Worm (Caenorhabditis elegans): ENCODE data around the gene clec-28.

DNA sequence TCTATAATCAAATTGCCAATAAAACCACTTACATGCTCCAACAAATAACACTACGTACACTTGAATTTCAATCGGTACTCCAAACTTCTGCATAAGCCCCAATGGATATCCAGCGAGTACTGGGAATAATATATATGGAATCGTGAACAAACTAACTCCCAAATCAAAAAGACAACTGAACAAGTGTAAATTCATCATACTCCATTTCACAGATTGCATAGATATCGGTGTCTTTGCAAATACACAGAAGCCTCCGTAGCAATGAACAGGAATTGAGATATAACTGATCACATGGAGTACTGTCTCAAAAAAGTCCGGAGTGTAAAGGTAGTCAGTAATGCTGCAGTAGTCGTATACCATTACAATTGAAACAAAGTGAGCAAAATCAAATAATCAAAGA lies 36.1 kb upstream of the clec-28 start, which contains the start of gene srh-214:
- TF ChIP-seq ama-1 (optimal IDR thresholded peaks at IDR 0.05) (no peak), rbr-2 (tag; optimal IDR thresholded peaks at IDR 0.05) (no peak), lin-29 (GFP tag; IDR thresholded peaks at IDR 0.05) (no peak), F37D6.2 (tag; optimal IDR thresholded peaks at IDR 0.05) (no peak), nhr-48 (tag; optimal IDR thresholded peaks at IDR 0.05) (no peak), aly-2 (tag; optimal IDR thresholded peaks at IDR 0.05) (no peak), lsy-2 (tag; optimal IDR thresholded peaks at IDR 0.05) (no peak), gei-8 (GFP tag; optimal IDR thresholded peaks at IDR 0.05) (no peak), lin-38 (GFP tag; IDR thresholded peaks at IDR 0.05) (no peak), egl-27 (tag; optimal IDR thresholded peaks at IDR 0.05) (no peak), zag-1 (tag; optimal IDR thresholded peaks at IDR 0.05) (no peak), daf-12 (tag; optimal IDR thresholded peaks at IDR 0.05) (no peak)

Measured in whole organism, L4 larva.